Worm (Caenorhabditis elegans) whole organism, L2 larva: Measurements from ENCODE around the gene F25H9.6.

Experiments used
- aly-2 ChIP-seq: fragments of 150-350 bp; optimal IDR thresholded peaks from 2 replicates; lab custom pipeline; 2014; ENCODE audit warnings: missing biosample characterization, missing genetic modification characterization
- mdl-1 ChIP-seq, 2 experiments: fragments of 150-350 bp in 1 of 2; sonication (generic microtip) in 1 of 2; optimal IDR thresholded peaks; 2 replicates each; lab custom pipeline; 2017; ENCODE audit warnings: missing biosample characterization in 2 of 2, missing genetic modification characterization in 2 of 2
- nhr-77 ChIP-seq: fragments of 150-350 bp; optimal IDR thresholded peaks from 2 replicates; lab custom pipeline; 2014; ENCODE audit warnings: missing biosample characterization, missing genetic modification characterization
- skn-1 ChIP-seq: sonication (generic microtip); optimal IDR thresholded peaks from 2 replicates; lab custom pipeline; 2017; ENCODE audit warnings: missing biosample characterization, missing genetic modification characterization
- ztf-11 ChIP-seq: sonication (generic microtip); optimal IDR thresholded peaks from 2 replicates; lab custom pipeline; 2017; ENCODE audit warnings: missing biosample characterization, missing genetic modification characterization

ce11 chrV:13476350-13476749 is 8.2 kb upstream of the F25H9.6 start, which contains the start of gene T10G3.8:
- TF ChIP-seq aly-2 (tag; lab: Kevin White, UChicago) (no peak), skn-1 (no peak), ztf-11 (tag; lab: Kevin White, UChicago) (no peak), mdl-1 (tag; optimal IDR thresholded peaks at IDR 0.05; lab: Kevin White, UChicago) (no peak), nhr-77 (tag; lab: Kevin White, UChicago) (no peak)
